Fruit fly (Drosophila melanogaster) whole organism, embryonic: Measurements from ENCODE around the gene Shc.

Source experiments
- Blimp-1 ChIP-seq: fragments of 200-800 bp; sonication (Bioruptor generic); optimal IDR thresholded peaks from 3 replicates; lab custom pipeline; 2018; ENCODE audit warnings: missing biosample characterization, missing genetic modification characterization, mild to moderate bottlenecking, moderate library complexity, missing genetic modification reagents
- CG10565 ChIP-seq: fragments of 200-800 bp; sonication (Bioruptor generic); optimal IDR thresholded peaks from 3 replicates; lab custom pipeline; 2016; ENCODE audit warnings: missing biosample characterization, mild to moderate bottlenecking, missing genetic modification characterization
- CG11504 ChIP-seq: fragments of 200-800 bp; sonication (Bioruptor generic); optimal IDR thresholded peaks from 3 replicates; lab custom pipeline; 2019; ENCODE audit warnings: missing biosample characterization, mild to moderate bottlenecking, missing genetic modification characterization, moderate library complexity
- CG13296 ChIP-seq: fragments of 200-800 bp; sonication (Bioruptor generic); optimal IDR thresholded peaks from 3 replicates; lab custom pipeline; 2018; ENCODE audit warnings: missing biosample characterization, mild to moderate bottlenecking, missing genetic modification characterization
- CG17328 ChIP-seq: fragments of 200-800 bp; sonication (Bioruptor generic); IDR thresholded peaks from 2 replicates; pipeline ENCODE4 v1.3.6; 2022; ENCODE audit warnings: missing biosample characterization, missing genetic modification characterization
- CG17612 ChIP-seq: fragments of 200-800 bp; sonication (Bioruptor generic); IDR thresholded peaks from 2 replicates; pipeline ENCODE4 v1.3.6; 2022; ENCODE audit warnings: missing biosample characterization, missing genetic modification characterization
- CG18011 ChIP-seq: fragments of 200-800 bp; sonication (Bioruptor generic); optimal IDR thresholded peaks from 2 replicates; lab custom pipeline; 2017; ENCODE audit warnings: missing biosample characterization, missing genetic modification characterization, mild to moderate bottlenecking, moderate library complexity, missing genotype
- CG2120 ChIP-seq: fragments of 200-800 bp; sonication (Bioruptor generic); optimal IDR thresholded peaks from 3 replicates; lab custom pipeline; 2016; ENCODE audit warnings: missing biosample characterization, missing genetic modification characterization
- CG30431 ChIP-seq: fragments of 200-800 bp; sonication (Bioruptor generic); optimal IDR thresholded peaks from 2 replicates; lab custom pipeline; 2017; ENCODE audit warnings: missing biosample characterization, missing genetic modification characterization
- CG31224 ChIP-seq: fragments of 200-800 bp; sonication (Bioruptor generic); IDR thresholded peaks from 2 replicates; pipeline ENCODE4 v1.3.6; 2022; ENCODE audit warnings: missing biosample characterization, missing genetic modification characterization
- CG3163 ChIP-seq: fragments of 200-800 bp; sonication (Bioruptor generic); optimal IDR thresholded peaks from 3 replicates; lab custom pipeline; 2016; ENCODE audit warnings: missing biosample characterization, missing genetic modification characterization
- CG8359 ChIP-seq: fragments of 200-800 bp; sonication (Bioruptor generic); optimal IDR thresholded peaks from 2 replicates; lab custom pipeline; 2017; ENCODE audit warnings: missing biosample characterization, mild to moderate bottlenecking, missing genetic modification characterization, borderline replicate concordance
- CG8388 ChIP-seq: fragments of 200-800 bp; sonication (Bioruptor generic); optimal IDR thresholded peaks from 2 replicates; lab custom pipeline; 2019; ENCODE audit warnings: missing biosample characterization, mild to moderate bottlenecking, missing genetic modification characterization, moderate library complexity
- CTCF ChIP-seq: fragments of 200-800 bp; sonication (Bioruptor generic); optimal IDR thresholded peaks from 2 replicates; lab custom pipeline; 2017; ENCODE audit warnings: missing biosample characterization, mild to moderate bottlenecking, missing genetic modification characterization, moderate library complexity
- Chrac-16 ChIP-seq: fragments of 200-800 bp; sonication (Bioruptor generic); optimal IDR thresholded peaks from 3 replicates; lab custom pipeline; 2016; ENCODE audit warnings: missing biosample characterization, missing genetic modification characterization
- CoRest ChIP-seq: fragments of 200-800 bp; sonication (Bioruptor generic); optimal IDR thresholded peaks from 3 replicates; lab custom pipeline; 2018; ENCODE audit warnings: missing biosample characterization, mild to moderate bottlenecking, missing genetic modification characterization, moderate library complexity
- Drgx ChIP-seq: fragments of 200-800 bp; sonication (Bioruptor generic); IDR thresholded peaks from 2 replicates; pipeline ENCODE4 v1.3.6; 2022; ENCODE audit warnings: missing biosample characterization, missing genetic modification characterization
- Ets97D ChIP-seq: fragments of 200-800 bp; sonication (Bioruptor generic); optimal IDR thresholded peaks from 3 replicates; lab custom pipeline; 2016; ENCODE audit warnings: missing biosample characterization, missing genetic modification characterization
- Fer1 ChIP-seq: fragments of 200-800 bp; sonication (Bioruptor generic); optimal IDR thresholded peaks from 2 replicates; lab custom pipeline; 2017; ENCODE audit warnings: missing biosample characterization, mild to moderate bottlenecking, missing genetic modification characterization
- Fer3 ChIP-seq: fragments of 200-800 bp; sonication (Bioruptor generic); optimal IDR thresholded peaks from 2 replicates; lab custom pipeline; 2018; ENCODE audit warnings: missing biosample characterization, mild to moderate bottlenecking, missing genetic modification characterization, moderate library complexity
- HLH3B ChIP-seq: fragments of 200-800 bp; sonication (Bioruptor generic); IDR thresholded peaks from 2 replicates; pipeline ENCODE4 v1.3.6; 2022; ENCODE audit warnings: missing biosample characterization, missing genetic modification characterization
- HLHmδ ChIP-seq: fragments of 200-800 bp; sonication (Bioruptor generic); optimal IDR thresholded peaks from 2 replicates; lab custom pipeline; 2018; ENCODE audit warnings: missing biosample characterization, mild to moderate bottlenecking, missing genetic modification characterization, moderate library complexity
- HmgD ChIP-seq: fragments of 200-800 bp; sonication (Bioruptor generic); optimal IDR thresholded peaks from 3 replicates; lab custom pipeline; 2016; ENCODE audit warnings: missing biosample characterization, missing genetic modification characterization
- Max ChIP-seq: fragments of 200-800 bp; sonication (Bioruptor generic); optimal IDR thresholded peaks from 2 replicates; lab custom pipeline; 2016; ENCODE audit warnings: missing biosample characterization, mild to moderate bottlenecking, missing genetic modification characterization
- Sin3A ChIP-seq: fragments of >200 bp; optimal IDR thresholded peaks from 2 replicates; lab custom pipeline; 2018
- TFAM ChIP-seq: fragments of 200-800 bp; sonication (Bioruptor generic); optimal IDR thresholded peaks from 2 replicates; lab custom pipeline; 2017; ENCODE audit warnings: missing biosample characterization, missing genetic modification characterization, inconsistent platforms
- Trl ChIP-seq, 3 experiments: fragments of >200 bp in 2 of 3; fragments of 200-800 bp in 1 of 3; sonication (Bioruptor generic) in 1 of 3; optimal IDR thresholded peaks; 2 replicates in 1 of 3; 3 replicates in 2 of 3; lab custom pipeline; 2016 to 2017; ENCODE audit warnings: missing biosample characterization in 1 of 3, missing genetic modification characterization in 1 of 3
- Usf ChIP-seq: fragments of 200-800 bp; sonication (Bioruptor generic); optimal IDR thresholded peaks from 2 replicates; lab custom pipeline; 2017; ENCODE audit warnings: missing genotype, missing biosample characterization, missing genetic modification characterization
- ato ChIP-seq: fragments of 200-800 bp; sonication (Bioruptor generic); IDR thresholded peaks from 2 replicates; pipeline ENCODE4 v1.3.6; 2022; ENCODE audit warnings: missing biosample characterization, missing genetic modification characterization; ENCODE audit not compliant: partially characterized antibody
- bab2 ChIP-seq: fragments of 200-800 bp; sonication (Bioruptor generic); optimal IDR thresholded peaks from 2 replicates; lab custom pipeline; 2016; ENCODE audit warnings: missing biosample characterization, missing genetic modification characterization
- cato ChIP-seq: fragments of 200-800 bp; sonication (Bioruptor generic); optimal IDR thresholded peaks from 2 replicates; lab custom pipeline; 2016; ENCODE audit warnings: missing biosample characterization, missing genetic modification characterization, borderline replicate concordance
- dimm ChIP-seq: fragments of 200-800 bp; sonication (Bioruptor generic); IDR thresholded peaks from 2 replicates; pipeline ENCODE4 v1.3.6; 2022; ENCODE audit warnings: missing biosample characterization, missing genetic modification characterization
- dm ChIP-seq: fragments of 200-800 bp; sonication (Bioruptor generic); optimal IDR thresholded peaks from 3 replicates; lab custom pipeline; 2016; ENCODE audit warnings: missing biosample characterization, missing genetic modification characterization
- dpn ChIP-seq, 2 experiments: fragments of 200-800 bp; sonication (Bioruptor generic); optimal IDR thresholded peaks; 3 replicates each; lab custom pipeline; 2016; ENCODE audit warnings: missing biosample characterization in 2 of 2, missing genetic modification characterization in 2 of 2
- eve ChIP-seq, 2 experiments: fragments of >200 bp; optimal IDR thresholded peaks; 2 replicates each; lab custom pipeline; 2017; ENCODE audit warnings: missing biosample characterization in 2 of 2, missing genetic modification characterization in 2 of 2
- fd102C ChIP-seq: fragments of 200-800 bp; sonication (Bioruptor generic); optimal IDR thresholded peaks from 2 replicates; lab custom pipeline; 2018; ENCODE audit warnings: missing biosample characterization, mild to moderate bottlenecking, missing genetic modification characterization, moderate library complexity
- fu2 ChIP-seq: fragments of 200-800 bp; sonication (Bioruptor generic); optimal IDR thresholded peaks from 2 replicates; lab custom pipeline; 2016; ENCODE audit warnings: missing biosample characterization, missing genetic modification characterization
- gcm ChIP-seq: fragments of 200-800 bp; sonication (Bioruptor generic); optimal IDR thresholded peaks from 2 replicates; lab custom pipeline; 2019; ENCODE audit warnings: missing biosample characterization, mild to moderate bottlenecking, missing genetic modification characterization, moderate library complexity
- gem ChIP-seq: fragments of 200-800 bp; sonication (Bioruptor generic); optimal IDR thresholded peaks from 2 replicates; lab custom pipeline; 2019; ENCODE audit warnings: missing biosample characterization, mild to moderate bottlenecking, missing genetic modification characterization, moderate library complexity
- hb ChIP-seq: fragments of 200-800 bp; sonication (Bioruptor generic); IDR thresholded peaks from 3 replicates; pipeline ENCODE4 v1.3.6; 2022; ENCODE audit warnings: missing biosample characterization, missing genetic modification characterization; ENCODE audit not compliant: partially characterized antibody
- kni ChIP-seq: fragments of 200-800 bp; sonication (Bioruptor generic); optimal IDR thresholded peaks from 3 replicates; lab custom pipeline; 2017; ENCODE audit warnings: mild to moderate bottlenecking, missing biosample characterization, missing genetic modification reagents, missing genetic modification characterization
- pros ChIP-seq: fragments of 200-800 bp; sonication (Bioruptor generic); optimal IDR thresholded peaks from 3 replicates; lab custom pipeline; 2019; ENCODE audit warnings: missing biosample characterization, mild to moderate bottlenecking, missing genetic modification characterization, moderate library complexity
- psq ChIP-seq: fragments of 200-800 bp; sonication (Bioruptor generic); optimal IDR thresholded peaks from 2 replicates; lab custom pipeline; 2017; ENCODE audit warnings: missing biosample characterization, missing genetic modification characterization
- ro ChIP-seq: fragments of 200-800 bp; sonication (Bioruptor generic); IDR thresholded peaks from 2 replicates; pipeline ENCODE4 v1.3.6; 2022; ENCODE audit warnings: missing biosample characterization, missing genetic modification characterization
- scrt ChIP-seq: fragments of 200-800 bp; sonication (Bioruptor generic); optimal IDR thresholded peaks from 2 replicates; lab custom pipeline; 2018; ENCODE audit warnings: missing biosample characterization, mild to moderate bottlenecking, missing genetic modification characterization, moderate library complexity
- toy ChIP-seq: fragments of 200-800 bp; sonication (Bioruptor generic); IDR thresholded peaks from 2 replicates; pipeline ENCODE4 v1.3.6; 2022; ENCODE audit warnings: missing biosample characterization, missing genetic modification characterization
- twi ChIP-seq: fragments of 200-800 bp; optimal IDR thresholded peaks from 2 replicates; lab custom pipeline; 2019; ENCODE audit warnings: missing biosample characterization, mild to moderate bottlenecking, missing genetic modification characterization, moderate library complexity
- unpg ChIP-seq: fragments of 200-800 bp; sonication (Bioruptor generic); optimal IDR thresholded peaks from 3 replicates; lab custom pipeline; 2018; ENCODE audit warnings: missing biosample characterization, mild to moderate bottlenecking, missing genetic modification characterization, moderate library complexity
- usp ChIP-seq: fragments of >200 bp; optimal IDR thresholded peaks from 2 replicates; lab custom pipeline; 2017; ENCODE audit warnings: missing biosample characterization, missing genetic modification characterization

The Shc gene

dm6 chr3L:9426656-9427294 lies at the start of gene Shc, which contains the start of gene Atat (continued):
- TF ChIP-seq toy (GFP tag; lab: Robert Waterston, UW), result peak; percentile 99
- peak; percentile 97 for TF ChIP-seq CG13296 (GFP tag; lab: Kevin White, UChicago)
- peak; percentile 100 for TF ChIP-seq Sin3A
- peak; percentile 62 for TF ChIP-seq CTCF (GFP tag; lab: Kevin White, UChicago)
- TF ChIP-seq CG11504, result peak; percentile 97
- TF ChIP-seq twi (tag; lab: Kevin White, UChicago), result peak; percentile 96
- TF ChIP-seq Ets97D (GFP tag; lab: Kevin White, UChicago), result peak; percentile 97
- TF ChIP-seq CG18011 (GFP tag; lab: Kevin White, UChicago), result peak; percentile 93
- TF ChIP-seq gcm, result peak; percentile 92
- TF ChIP-seq pros (GFP tag; lab: Kevin White, UChicago), result peak; percentile 21
- peak; percentile 99 for TF ChIP-seq CoRest (tag; lab: Kevin White, UChicago)
- peak; percentile 100 for TF ChIP-seq HLH3B (GFP tag; lab: Robert Waterston, UW)
- peak; percentile 99 for TF ChIP-seq gem (tag; lab: Kevin White, UChicago)
- TF ChIP-seq Drgx (GFP tag; lab: Robert Waterston, UW), result peak; percentile 97
- TF ChIP-seq CG8388 (GFP tag; lab: Kevin White, UChicago), result peak; percentile 94
- peak; percentile 98 for TF ChIP-seq Fer1
- peak; percentile 100 for TF ChIP-seq CG2120 (GFP tag; lab: Kevin White, UChicago)
- peak; percentile 98 for TF ChIP-seq CG31224 (GFP tag; lab: Robert Waterston, UW)
- TF ChIP-seq Blimp-1 (GFP tag; lab: Kevin White, UChicago), result peak; percentile 96
- TF ChIP-seq HmgD, result peak; percentile 100
- TF ChIP-seq CG3163 (GFP tag; lab: Kevin White, UChicago), result peak; percentile 96
- TF ChIP-seq ato (GFP tag; lab: Robert Waterston, UW), result peak; percentile 59; the same call in 1 of the 2 replicates
- TF ChIP-seq HLHmδ (GFP tag; lab: Kevin White, UChicago), result no peak
- peak; percentile 99 for TF ChIP-seq cato (GFP tag; lab: Kevin White, UChicago)
- peak; percentile 100 for TF ChIP-seq CG30431 (GFP tag; lab: Kevin White, UChicago)
- TF ChIP-seq Max (GFP tag; lab: Kevin White, UChicago), result peak; percentile 99
- TF ChIP-seq Trl (optimal IDR thresholded peaks at IDR 0.05; lab: Kevin White, UChicago), result no peak
- TF ChIP-seq Trl (GFP tag; optimal IDR thresholded peaks at IDR 0.05; lab: Kevin White, UChicago), result peak; percentile 100
- TF ChIP-seq CG17612 (GFP tag; lab: Robert Waterston, UW), result peak; percentile 99
- TF ChIP-seq CG8359 (GFP tag; lab: Kevin White, UChicago), result peak; percentile 90
- peak; percentile 89 for TF ChIP-seq TFAM (GFP tag; lab: Kevin White, UChicago)
- peak; percentile 98 for TF ChIP-seq ro (GFP tag; lab: Robert Waterston, UW)
- TF ChIP-seq CG17328 (GFP tag; lab: Robert Waterston, UW), result peak; percentile 99
- TF ChIP-seq fd102C (GFP tag; lab: Kevin White, UChicago), result peak; percentile 77
- peak; percentile 100 for TF ChIP-seq dpn (GFP tag; optimal IDR thresholded peaks at IDR 0.05; lab: Kevin White, UChicago)
- TF ChIP-seq hb (GFP tag; lab: Robert Waterston, UW), result peak; percentile 86
- peak; percentile 98 for TF ChIP-seq unpg
- peak; percentile 99 for TF ChIP-seq Usf (GFP tag; lab: Kevin White, UChicago)
- peak; percentile 99 for TF ChIP-seq Fer3
- TF ChIP-seq usp (GFP tag; lab: Kevin White, UChicago), result no peak
- TF ChIP-seq dimm (GFP tag; lab: Robert Waterston, UW), result peak; percentile 98
- TF ChIP-seq fu2 (GFP tag; lab: Kevin White, UChicago), result peak; percentile 100
- peak; percentile 95 for TF ChIP-seq psq
- peak; percentile 94 for TF ChIP-seq scrt (GFP tag; lab: Kevin White, UChicago)
- TF ChIP-seq dm, result peak; percentile 99
- TF ChIP-seq kni (GFP tag; lab: Kevin White, UChicago), result peak; percentile 85
- peak; percentile 97 for TF ChIP-seq CG10565 (GFP tag; lab: Kevin White, UChicago)
- peak; percentile 100 for TF ChIP-seq bab2 (GFP tag; lab: Kevin White, UChicago)
- TF ChIP-seq eve (GFP tag; optimal IDR thresholded peaks at IDR 0.05; lab: Kevin White, UChicago), result peak in 1 of 2 experiments; percentile 96
- TF ChIP-seq Chrac-16 (GFP tag; lab: Kevin White, UChicago), result peak; percentile 100
